Worm (Caenorhabditis elegans) whole organism, early embryonic: Measurements from ENCODE around the gene K04G11.1.

Experiments used
- F13C5.2 ChIP-seq: sonication (generic microtip); optimal IDR thresholded peaks from 2 replicates; lab custom pipeline; 2017; ENCODE audit warnings: mild to moderate bottlenecking, missing genetic modification characterization, inconsistent platforms, missing compliant biosample characterization
- aly-1 ChIP-seq: sonication (generic microtip); optimal IDR thresholded peaks from 2 replicates; lab custom pipeline; 2016; ENCODE audit warnings: missing genetic modification characterization, missing compliant biosample characterization
- ama-1 ChIP-seq: fragments of 150-350 bp; optimal IDR thresholded peaks from 2 replicates; lab custom pipeline; 2014
- ceh-13 ChIP-seq: fragments of 200-800 bp; sonication (Bioruptor generic); optimal IDR thresholded peaks from 2 replicates; lab custom pipeline; 2018; ENCODE audit warnings: mild to moderate bottlenecking, missing genetic modification characterization, missing compliant biosample characterization
- ets-7 ChIP-seq: sonication (generic microtip); optimal IDR thresholded peaks from 2 replicates; lab custom pipeline; 2016; ENCODE audit warnings: missing genotype, missing genetic modification characterization, missing compliant biosample characterization
- flt-1 ChIP-seq: fragments of 200-800 bp; sonication (Bioruptor generic); IDR thresholded peaks from 2 replicates; pipeline ENCODE4 v1.3.6; 2022; ENCODE audit warnings: missing genetic modification characterization, missing compliant biosample characterization
- hmbx-1 ChIP-seq: sonication (generic microtip); optimal IDR thresholded peaks from 2 replicates; lab custom pipeline; 2016; ENCODE audit warnings: mild to moderate bottlenecking, missing genetic modification characterization, missing compliant biosample characterization
- hmg-4 ChIP-seq: fragments of 200-800 bp; sonication (Bioruptor generic); optimal IDR thresholded peaks from 2 replicates; lab custom pipeline; 2018; ENCODE audit warnings: mild to moderate bottlenecking, missing genetic modification characterization, missing compliant biosample characterization
- hnd-1 ChIP-seq: sonication (generic microtip); optimal IDR thresholded peaks from 2 replicates; lab custom pipeline; 2016; ENCODE audit warnings: missing genetic modification characterization, missing compliant biosample characterization
- pes-1 ChIP-seq: fragments of 200-800 bp; sonication (Bioruptor generic); IDR thresholded peaks from 2 replicates; pipeline ENCODE4 v1.3.6; 2022; ENCODE audit warnings: missing genetic modification reagents, missing genetic modification characterization, missing compliant biosample characterization
- scrt-1 ChIP-seq: fragments of 200-800 bp; sonication (Bioruptor generic); IDR thresholded peaks from 2 replicates; pipeline ENCODE4 v1.3.6; 2022; ENCODE audit warnings: missing genetic modification characterization, missing compliant biosample characterization
- sea-1 ChIP-seq: fragments of 200-800 bp; sonication (Bioruptor generic); conservative IDR thresholded peaks from 2 replicates; pipeline ENCODE4 v1.3.6; 2022; ENCODE audit warnings: missing genetic modification characterization, missing compliant biosample characterization
- tbx-11 ChIP-seq: fragments of 200-800 bp; sonication (Bioruptor generic); IDR thresholded peaks from 2 replicates; pipeline ENCODE4 v1.3.6; 2022; ENCODE audit warnings: missing genetic modification characterization, missing compliant biosample characterization
- tbx-37 ChIP-seq: fragments of 200-800 bp; sonication (Bioruptor generic); conservative IDR thresholded peaks from 2 replicates; pipeline ENCODE4 v1.3.6; 2022; ENCODE audit warnings: missing genetic modification reagents, missing genetic modification characterization, missing compliant biosample characterization

DNA sequence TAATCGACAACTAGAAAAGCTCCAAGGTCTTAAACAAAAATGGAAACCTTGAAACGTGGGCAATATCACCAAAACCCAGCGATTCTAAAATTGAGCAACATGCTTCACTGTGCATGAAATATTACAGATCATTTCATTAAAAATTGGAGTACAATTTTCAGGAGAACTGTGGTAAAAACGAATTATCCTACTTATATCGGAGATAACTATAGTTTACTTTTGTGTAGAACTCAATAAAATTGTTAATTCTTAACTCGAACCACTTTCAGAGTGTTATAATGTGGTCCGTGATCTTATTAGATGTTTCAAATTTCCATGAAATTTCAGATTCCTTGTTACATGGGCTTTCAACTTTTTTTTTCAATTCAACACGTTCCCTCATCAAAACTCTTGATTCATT, at the start of gene K04G11.1:
- TF ChIP-seq ama-1 (no peak), pes-1 (GFP tag; lab: Robert Waterston, UW) (no peak), flt-1 (no peak), sea-1 (GFP tag; lab: Robert Waterston, UW) (no peak), tbx-11 (GFP tag; lab: Robert Waterston, UW) (no peak), F13C5.2 (tag; lab: Kevin White, UChicago) (no peak), aly-1 (tag; lab: Kevin White, UChicago) (no peak), hnd-1 (no peak), hmbx-1 (tag; lab: Kevin White, UChicago) (no peak), ceh-13 (GFP tag; lab: Kevin White, UChicago) (no peak), hmg-4 (no peak), scrt-1 (GFP tag; lab: Robert Waterston, UW) (no peak), tbx-37 (no peak), ets-7 (tag; lab: Kevin White, UChicago) (no peak)
